Worm (Caenorhabditis elegans): ENCODE results near the gene Y46E12BL.2.

DNA sequence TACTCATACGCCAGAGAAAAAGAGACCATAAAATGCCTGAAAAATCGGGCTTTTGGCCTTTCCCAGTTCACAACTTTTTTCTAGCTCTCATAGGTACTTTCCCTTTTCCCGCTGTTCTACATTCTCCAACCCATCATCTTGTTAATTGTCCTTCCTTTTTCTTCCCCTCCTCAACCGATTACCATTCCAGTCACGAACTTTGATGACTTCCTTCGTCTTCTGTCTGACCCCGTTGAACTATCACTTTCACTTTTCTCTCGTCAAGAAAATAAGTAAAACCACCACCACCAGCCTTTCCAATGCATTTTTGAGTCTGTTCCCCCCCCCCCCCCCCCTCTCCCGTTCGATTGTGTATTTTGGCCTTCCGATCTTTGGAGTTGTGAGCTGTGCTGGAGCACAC is 27.8 kb downstream of the Y46E12BL.2 start:
- TF ChIP-seq hmbx-1 (tag; optimal IDR thresholded peaks at IDR 0.05), result no peak
- no peak for TF ChIP-seq sea-1 (GFP tag; conservative IDR thresholded peaks at IDR 0.05)
- no peak for TF ChIP-seq ama-1 (optimal IDR thresholded peaks at IDR 0.05)
- TF ChIP-seq ceh-36 (tag; optimal IDR thresholded peaks at IDR 0.05), result no peak
- TF ChIP-seq tbx-11 (GFP tag; IDR thresholded peaks at IDR 0.05), result no peak
- TF ChIP-seq pes-1 (GFP tag; IDR thresholded peaks at IDR 0.05), result no peak
- no peak for TF ChIP-seq ets-7 (tag; optimal IDR thresholded peaks at IDR 0.05)
- TF ChIP-seq scrt-1 (GFP tag; IDR thresholded peaks at IDR 0.05), result no peak
- TF ChIP-seq ceh-13 (GFP tag; optimal IDR thresholded peaks at IDR 0.05), result no peak
- no peak for TF ChIP-seq flt-1 (GFP tag; IDR thresholded peaks at IDR 0.05)
- TF ChIP-seq F13C5.2 (tag; optimal IDR thresholded peaks at IDR 0.05), result no peak
- no peak for TF ChIP-seq aly-1 (tag; optimal IDR thresholded peaks at IDR 0.05)
- no peak for TF ChIP-seq tra-4 (tag; optimal IDR thresholded peaks at IDR 0.05)
- no peak for TF ChIP-seq hnd-1 (tag; optimal IDR thresholded peaks at IDR 0.05)

Measured in whole organism, early embryonic.